Fruit fly (Drosophila melanogaster): ENCODE results near the gene CG5103.

DNA sequence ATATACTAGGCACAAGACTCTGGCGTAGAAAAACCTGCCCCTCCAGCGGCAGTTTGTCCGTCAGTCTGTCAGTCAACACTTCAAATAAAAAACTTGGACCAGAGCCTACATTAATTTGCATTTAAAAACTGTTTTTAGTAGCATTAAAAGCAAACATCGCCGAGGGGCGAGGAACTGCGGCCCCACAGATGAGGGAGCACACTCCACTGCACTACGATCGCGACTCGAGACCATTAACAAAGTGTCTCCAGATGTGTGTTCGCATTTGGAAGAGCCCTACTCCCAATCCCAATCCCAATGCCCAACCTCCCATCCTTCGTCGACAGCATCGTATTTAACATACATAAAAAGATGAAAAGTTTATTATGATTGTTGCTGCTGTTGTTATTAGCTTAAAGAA, 27.6 kb downstream of the CG5103 start:
- TF ChIP-seq CG7045 (GFP tag; optimal IDR thresholded peaks at IDR 0.05): no peak
- TF ChIP-seq cnc (optimal IDR thresholded peaks at IDR 0.05): no peak
- TF ChIP-seq CG33017 (tag; optimal IDR thresholded peaks at IDR 0.05): no peak
- TF ChIP-seq toe (GFP tag; optimal IDR thresholded peaks at IDR 0.05): no peak
- no peak for TF ChIP-seq Crg-1 (GFP tag; optimal IDR thresholded peaks at IDR 0.05)
- no peak for TF ChIP-seq CG5204 (GFP tag; optimal IDR thresholded peaks at IDR 0.05)
- no peak for TF ChIP-seq CG11617 (GFP tag; optimal IDR thresholded peaks at IDR 0.05)
- TF ChIP-seq Mnt (GFP tag; optimal IDR thresholded peaks at IDR 0.05): no peak

Data from whole organism, adult.